Worm (Caenorhabditis elegans) whole organism, L2 larva: ENCODE measurements around the gene sra-35.

Experiments used
- ama-1 ChIP-seq: fragments of 150-350 bp; optimal IDR thresholded peaks from 2 replicates; lab custom pipeline; 2018; ENCODE audit warnings: inconsistent platforms
- blmp-1 ChIP-seq: sonication (generic microtip); optimal IDR thresholded peaks from 2 replicates; lab custom pipeline; 2017; ENCODE audit warnings: missing genetic modification characterization, mild to moderate bottlenecking, missing compliant biosample characterization, antibody characterized with exemption, moderate library complexity; ENCODE audit not compliant: insufficient read depth
- ceh-82 ChIP-seq: fragments of 150-350 bp; optimal IDR thresholded peaks from 2 replicates; lab custom pipeline; 2014; ENCODE audit warnings: missing biosample characterization, missing genetic modification characterization
- elt-3 ChIP-seq: sonication (generic microtip); optimal IDR thresholded peaks from 2 replicates; lab custom pipeline; 2017; ENCODE audit warnings: missing biosample characterization, missing genetic modification characterization
- lin-39 ChIP-seq: fragments of 150-350 bp; optimal IDR thresholded peaks from 2 replicates; lab custom pipeline; 2014; ENCODE audit warnings: missing biosample characterization, missing genetic modification reagents, missing genetic modification characterization
- mdl-1 ChIP-seq, 2 experiments: fragments of 150-350 bp in 1 of 2; sonication (generic microtip) in 1 of 2; optimal IDR thresholded peaks; 2 replicates each; lab custom pipeline; 2017; ENCODE audit warnings: missing biosample characterization in 2 of 2, missing genetic modification characterization in 2 of 2
- nhr-23 ChIP-seq: fragments of 150-350 bp; optimal IDR thresholded peaks from 2 replicates; lab custom pipeline; 2014; ENCODE audit warnings: missing biosample characterization, missing genetic modification reagents, missing genetic modification characterization
- skn-1 ChIP-seq: sonication (generic microtip); optimal IDR thresholded peaks from 2 replicates; lab custom pipeline; 2017; ENCODE audit warnings: missing biosample characterization, missing genetic modification characterization
- snpc-4 ChIP-seq: fragments of 150-350 bp; optimal IDR thresholded peaks from 2 replicates; lab custom pipeline; 2014; ENCODE audit warnings: missing biosample characterization, missing genetic modification characterization
- unc-62 ChIP-seq: fragments of 150-350 bp; optimal IDR thresholded peaks from 2 replicates; lab custom pipeline; 2014; ENCODE audit warnings: missing biosample characterization, missing genetic modification reagents, missing genetic modification characterization

- TF ChIP-seq unc-62 (GFP tag; lab: Kevin White, UChicago), result no peak
- no peak for TF ChIP-seq ceh-82 (tag; lab: Kevin White, UChicago)
- no peak for TF ChIP-seq blmp-1
- TF ChIP-seq nhr-23 (tag; lab: Kevin White, UChicago), result no peak
- no peak for TF ChIP-seq lin-39 (tag; lab: Kevin White, UChicago)
- TF ChIP-seq skn-1 (tag; lab: Kevin White, UChicago), result no peak
- no peak for TF ChIP-seq mdl-1 (tag; optimal IDR thresholded peaks at IDR 0.05; lab: Kevin White, UChicago)
- no peak for TF ChIP-seq ama-1 (lab: Kevin White, UChicago)
- TF ChIP-seq snpc-4 (tag; lab: Kevin White, UChicago), result no peak
- no peak for TF ChIP-seq elt-3 (tag; lab: Kevin White, UChicago)
Measured at ce11 chrII:4572579-4572978, 44.9 kb upstream of the sra-35 start.
